Worm (Caenorhabditis elegans) whole organism, L3 larva: ENCODE data around the gene F22E5.9.
"Not testable (repeated sequence)": the region's sequence is repeated elsewhere in the genome, so short reads cannot be mapped to it uniquely, and the experiment has no call there.

Experiments
- ama-1 ChIP-seq: fragments of 150-350 bp; optimal IDR thresholded peaks from 2 replicates; lab custom pipeline; 2018
- lin-39 ChIP-seq: fragments of 150-350 bp; optimal IDR thresholded peaks from 2 replicates; lab custom pipeline; 2018; ENCODE audit warnings: missing biosample characterization, missing genetic modification reagents, missing genetic modification characterization
- mdl-1 ChIP-seq: fragments of 150-350 bp; optimal IDR thresholded peaks from 2 replicates; lab custom pipeline; 2014; ENCODE audit warnings: missing biosample characterization, missing genetic modification characterization
- nhr-28 ChIP-seq: fragments of 150-350 bp; optimal IDR thresholded peaks from 2 replicates; lab custom pipeline; 2014; ENCODE audit warnings: missing biosample characterization, missing genetic modification characterization
- nhr-76 ChIP-seq: fragments of 150-350 bp; sonication (generic microtip); optimal IDR thresholded peaks from 5 replicates; lab custom pipeline; 2014; ENCODE audit warnings: missing biosample characterization, missing genetic modification characterization
- pha-4 ChIP-seq: fragments of 150-350 bp; optimal IDR thresholded peaks from 2 replicates; lab custom pipeline; 2014; ENCODE audit warnings: missing biosample characterization, missing genetic modification reagents, missing genetic modification characterization
- pqm-1 ChIP-seq: fragments of 150-350 bp; optimal IDR thresholded peaks from 2 replicates; lab custom pipeline; 2017; ENCODE audit warnings: missing biosample characterization, missing genetic modification characterization, inconsistent platforms
- skn-1 ChIP-seq: fragments of 150-350 bp; optimal IDR thresholded peaks from 2 replicates; lab custom pipeline; 2014; ENCODE audit warnings: missing biosample characterization, missing genetic modification characterization
- tbx-2 ChIP-seq: sonication (generic microtip); optimal IDR thresholded peaks from 2 replicates; lab custom pipeline; 2016; ENCODE audit warnings: mild to moderate bottlenecking, missing genetic modification characterization, missing compliant biosample characterization
- unc-62 ChIP-seq: fragments of 150-350 bp; sonication (generic microtip); optimal IDR thresholded peaks from 4 replicates; lab custom pipeline; 2014; ENCODE audit warnings: missing biosample characterization, missing genetic modification reagents, missing genetic modification characterization
- zag-1 ChIP-seq: fragments of 150-350 bp; optimal IDR thresholded peaks from 2 replicates; lab custom pipeline; 2014; ENCODE audit warnings: missing biosample characterization, missing genetic modification characterization

DNA sequence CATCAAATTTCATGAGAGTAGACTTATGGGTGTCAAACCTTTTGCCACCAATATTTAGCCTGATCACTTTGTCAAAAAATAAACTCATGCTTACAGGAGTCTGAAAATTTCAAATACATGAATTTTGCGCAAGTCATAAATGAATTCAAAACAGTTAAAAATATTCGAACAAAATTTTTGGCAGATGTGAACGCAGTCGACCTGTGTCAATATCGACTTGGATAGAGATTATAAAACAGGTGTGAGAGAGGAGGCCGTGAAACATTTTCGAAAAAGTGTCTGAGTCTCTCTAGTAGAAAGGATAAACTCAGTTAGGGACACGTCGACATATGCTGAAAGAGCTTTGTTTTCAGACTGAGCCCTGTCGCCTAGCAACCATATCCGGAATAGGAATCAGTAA is 8.6 kb downstream of the F22E5.9 start, which contains the start of gene F22E5.12:
- not testable (repeated sequence) for TF ChIP-seq skn-1 (tag; lab: Kevin White, UChicago); ama-1; tbx-2 (tag; lab: Kevin White, UChicago); pqm-1 (tag; lab: Kevin White, UChicago); nhr-28 (tag; lab: Kevin White, UChicago); mdl-1 (tag; lab: Kevin White, UChicago); nhr-76; unc-62 (GFP tag; lab: Kevin White, UChicago); lin-39; pha-4; zag-1
